Worm (Caenorhabditis elegans): Measurements from ENCODE around the gene fbxa-213.

DNA sequence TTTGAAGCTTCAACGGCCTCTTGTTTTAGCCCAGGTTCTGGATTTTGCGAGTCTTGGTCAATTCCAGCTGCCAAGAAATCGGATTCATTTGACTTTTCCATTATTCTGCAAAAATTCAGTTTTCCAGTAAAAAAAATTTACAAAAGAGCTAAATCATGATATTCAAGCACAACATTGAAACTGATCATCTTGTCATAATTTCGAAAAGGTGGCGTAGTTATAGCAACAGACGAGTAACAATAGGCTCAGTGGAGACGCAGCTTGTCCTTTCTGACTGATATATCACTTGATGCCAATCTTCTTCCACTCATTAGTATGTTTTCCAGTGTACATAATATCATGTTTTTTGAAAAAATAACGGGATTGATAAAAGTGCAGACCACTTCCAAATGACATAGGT is at the start of gene fbxa-213:
- TF ChIP-seq aly-2 (tag; optimal IDR thresholded peaks at IDR 0.05) = no peak
- no peak for TF ChIP-seq tbx-2 (tag; optimal IDR thresholded peaks at IDR 0.05)
- TF ChIP-seq lin-15B (tag; optimal IDR thresholded peaks at IDR 0.05) = no peak
- no peak for TF ChIP-seq ztf-11 (tag; optimal IDR thresholded peaks at IDR 0.05)
- no peak for TF ChIP-seq zag-1 (tag; optimal IDR thresholded peaks at IDR 0.05)
- TF ChIP-seq pqm-1 (tag; optimal IDR thresholded peaks at IDR 0.05) = no peak
- TF ChIP-seq nhr-25 (tag; optimal IDR thresholded peaks at IDR 0.05) = no peak
- TF ChIP-seq nhr-77 (tag; optimal IDR thresholded peaks at IDR 0.05) = no peak
- TF ChIP-seq ceh-28 (tag; optimal IDR thresholded peaks at IDR 0.05) = no peak
- no peak for TF ChIP-seq jun-1 (tag; optimal IDR thresholded peaks at IDR 0.05)
- TF ChIP-seq nhr-12 (tag; optimal IDR thresholded peaks at IDR 0.05) = no peak
- no peak for TF ChIP-seq skn-1 (tag; optimal IDR thresholded peaks at IDR 0.05)

All from whole organism, L3 larva.